Worm (Caenorhabditis elegans): Measurements from ENCODE around the gene daf-41.

- TF ChIP-seq skn-1 (tag; optimal IDR thresholded peaks at IDR 0.05) (no peak), nhr-25 (tag; optimal IDR thresholded peaks at IDR 0.05) (no peak), tbx-2 (tag; optimal IDR thresholded peaks at IDR 0.05) (peak; percentile 40), pha-4 (tag; optimal IDR thresholded peaks at IDR 0.05) (peak; percentile 47), fkh-10 (GFP tag; optimal IDR thresholded peaks at IDR 0.05) (no peak), fkh-2 (tag; optimal IDR thresholded peaks at IDR 0.05) (no peak), snpc-4 (tag; optimal IDR thresholded peaks at IDR 0.05) (no peak), nhr-237 (tag; optimal IDR thresholded peaks at IDR 0.05) (no peak)
Measured at ce11 chrIII:5294867-5295266, 20.3 kb upstream of the daf-41 start.

Measured in whole organism, L3 larva.